ENCODE assay signal across 7 worm cellular contexts in genomic region chrIV:16167331-16167730, ce11.
TF ChIP-seq lines count a peak whose summit lies in the region.
"Not testable (repeated sequence)": the region's sequence is repeated elsewhere in the genome, so short reads cannot be mapped to it uniquely, and the experiment has no call there.

No protein-coding gene starts in this region.

TF ChIP-seq in whole organism, L1 larva, 84 proteins besides CTCF, POLR2A, EP300 and RAD21:
- TF ChIP-seq lsy-2 (tag; optimal IDR thresholded peaks at IDR 0.05; lab: Kevin White, UChicago) = peak in 1 of 2 experiments; percentile 12
- TF ChIP-seq efl-1 (optimal IDR thresholded peaks at IDR 0.05; lab: Kevin White, UChicago) = not testable (repeated sequence)
- TF ChIP-seq efl-1 (GFP tag; optimal IDR thresholded peaks at IDR 0.05 in 1 of 2; lab: Kevin White, UChicago) = peak in 1 of 2 experiments; percentile 29
- TF ChIP-seq ama-1 (optimal IDR thresholded peaks at IDR 0.05; lab: Kevin White, UChicago) = peak; percentile 50
- peak; percentile 41 for TF ChIP-seq nhr-90 (tag; optimal IDR thresholded peaks at IDR 0.05; lab: Kevin White, UChicago; ENCODE audit: poor library complexity)
- peak; percentile 13 for TF ChIP-seq lir-3 (tag; optimal IDR thresholded peaks at IDR 0.05; lab: Kevin White, UChicago; ENCODE audit: poor library complexity)
- TF ChIP-seq lin-35 (GFP tag; optimal IDR thresholded peaks at IDR 0.05; lab: Kevin White, UChicago) = peak in 1 of 2 experiments; percentile 29
- peak; percentile 44 for TF ChIP-seq elt-2 (tag; optimal IDR thresholded peaks at IDR 0.05; lab: Kevin White, UChicago)
- peak; percentile 32 for TF ChIP-seq nhr-47 (tag; optimal IDR thresholded peaks at IDR 0.05; lab: Kevin White, UChicago)

TF ChIP-seq in whole organism, L2 larva, 48 proteins besides CTCF, POLR2A, EP300 and RAD21:
- TF ChIP-seq ztf-4 (tag; optimal IDR thresholded peaks at IDR 0.05; lab: Kevin White, UChicago) (peak; percentile 9), sma-3 (GFP tag; optimal IDR thresholded peaks at IDR 0.05; lab: Kevin White, UChicago) (peak; percentile 16), gmeb-1 (tag; optimal IDR thresholded peaks at IDR 0.05; lab: Kevin White, UChicago) (peak; percentile 13), lsy-2 (tag; optimal IDR thresholded peaks at IDR 0.05; lab: Kevin White, UChicago) (peak in 1 of 2 experiments; percentile 17), nhr-21 (tag; optimal IDR thresholded peaks at IDR 0.05; lab: Kevin White, UChicago) (peak; percentile 57)

TF ChIP-seq in whole organism, L3 larva, 47 proteins besides CTCF, POLR2A, EP300 and RAD21:
- peak; percentile 56 for TF ChIP-seq lsy-12 (tag; optimal IDR thresholded peaks at IDR 0.05; lab: Kevin White, UChicago)
- peak; percentile 76 for TF ChIP-seq nhr-43 (tag; optimal IDR thresholded peaks at IDR 0.05; lab: Kevin White, UChicago; ENCODE audit: poor library complexity, severe bottlenecking)
- TF ChIP-seq snpc-4 (tag; optimal IDR thresholded peaks at IDR 0.05; lab: Kevin White, UChicago) = peak; percentile 17
- TF ChIP-seq pha-4 (tag; optimal IDR thresholded peaks at IDR 0.05; lab: Kevin White, UChicago) = peak; percentile 23
- peak; percentile 48 for TF ChIP-seq tbx-2 (tag; optimal IDR thresholded peaks at IDR 0.05; lab: Kevin White, UChicago)
- TF ChIP-seq elt-2 (tag; optimal IDR thresholded peaks at IDR 0.05; lab: Kevin White, UChicago) = peak; percentile 46

TF ChIP-seq in whole organism, L4 larva, 104 proteins besides CTCF, POLR2A, EP300 and RAD21 (continues in another document):
- TF ChIP-seq dve-1 (tag; optimal IDR thresholded peaks at IDR 0.05; lab: Kevin White, UChicago; ENCODE audit: insufficient read depth) = peak; percentile 55
- TF ChIP-seq lsy-2 (tag; optimal IDR thresholded peaks at IDR 0.05; lab: Kevin White, UChicago) = peak in 1 of 2 experiments; percentile 6
- peak; percentile 13 for TF ChIP-seq nhr-102 (tag; optimal IDR thresholded peaks at IDR 0.05; lab: Kevin White, UChicago)
- TF ChIP-seq php-3 (GFP tag; IDR thresholded peaks at IDR 0.05; lab: Robert Waterston, UW) = 0 out of 2 replicates have a peak, but pooled peaks have one; percentile 39
- TF ChIP-seq T26A8.4 (GFP tag; IDR thresholded peaks at IDR 0.05; lab: Robert Waterston, UW) = peak; percentile 41
- peak; percentile 5 for TF ChIP-seq hlh-11 (tag; optimal IDR thresholded peaks at IDR 0.05; lab: Kevin White, UChicago)
- TF ChIP-seq sdz-12 (GFP tag; optimal IDR thresholded peaks at IDR 0.05; lab: Kevin White, UChicago) = peak; percentile 16
- TF ChIP-seq hmg-1.1 (GFP tag; IDR thresholded peaks at IDR 0.05; lab: Robert Waterston, UW) = peak; percentile 14; the same call in 1 of the 2 replicates
- TF ChIP-seq mdt-29 (GFP tag; IDR thresholded peaks at IDR 0.05; lab: Robert Waterston, UW) = peak; percentile 44; the same call in 1 of the 2 replicates
- peak; percentile 62 for TF ChIP-seq duxl-1 (tag; optimal IDR thresholded peaks at IDR 0.05; lab: Kevin White, UChicago; ENCODE audit: poor library complexity)
- TF ChIP-seq snpc-1.2 (GFP tag; IDR thresholded peaks at IDR 0.05; lab: Robert Waterston, UW) = peak; percentile 90
- peak; percentile 72; the same call in 1 of the 2 replicates for TF ChIP-seq nhr-42 (GFP tag; IDR thresholded peaks at IDR 0.05; lab: Robert Waterston, UW)
- TF ChIP-seq F44E2.7 (GFP tag; IDR thresholded peaks at IDR 0.05; lab: Robert Waterston, UW) = 0 out of 2 replicates have a peak, but pooled peaks have one; percentile 38
- peak; percentile 69 for TF ChIP-seq mep-1 (tag; optimal IDR thresholded peaks at IDR 0.05; lab: Kevin White, UChicago)

TF ChIP-seq in whole organism, early embryonic, 17 proteins besides CTCF, POLR2A, EP300 and RAD21:
- TF ChIP-seq sea-1 (GFP tag; conservative IDR thresholded peaks at IDR 0.05; lab: Robert Waterston, UW) = 0 out of 2 replicates have a peak, but pooled peaks have one; percentile 27

TF ChIP-seq in whole organism, mixed stage, embryonic, 35 proteins besides CTCF, POLR2A, EP300 and RAD21:
- TF ChIP-seq zip-8 (tag; optimal IDR thresholded peaks at IDR 0.05; lab: Kevin White, UChicago) = peak; percentile 57

TF ChIP-seq in whole organism, young adult, 124 proteins besides CTCF, POLR2A, EP300 and RAD21:
- peak; percentile 14 for TF ChIP-seq ztf-26 (tag; optimal IDR thresholded peaks at IDR 0.05; lab: Kevin White, UChicago)
- TF ChIP-seq nfyb-1 (GFP tag; IDR thresholded peaks at IDR 0.05; lab: Robert Waterston, UW) = peak; percentile 68
- 0 out of 2 replicates have a peak, but pooled peaks have one; percentile 8 for TF ChIP-seq hmg-1.2 (GFP tag; IDR thresholded peaks at IDR 0.05; lab: Robert Waterston, UW)
- TF ChIP-seq attf-6 (GFP tag; IDR thresholded peaks at IDR 0.05; lab: Robert Waterston, UW) = peak; percentile 93
- TF ChIP-seq ztf-22 (GFP tag; optimal IDR thresholded peaks at IDR 0.05; lab: Kevin White, UChicago) = peak; percentile 12
- TF ChIP-seq repo-1 (tag; optimal IDR thresholded peaks at IDR 0.05; lab: Kevin White, UChicago) = peak; percentile 83
- TF ChIP-seq madf-3 (GFP tag; IDR thresholded peaks at IDR 0.05; lab: Robert Waterston, UW) = 0 out of 2 replicates have a peak, but pooled peaks have one; percentile 75
- peak; percentile 49; the same call in 1 of the 2 replicates for TF ChIP-seq pbrm-1 (GFP tag; IDR thresholded peaks at IDR 0.05; lab: Robert Waterston, UW)
- TF ChIP-seq egl-44 (GFP tag; IDR thresholded peaks at IDR 0.05; lab: Robert Waterston, UW) = 0 out of 2 replicates have a peak, but pooled peaks have one; percentile 8
- peak; percentile 43; the same call in 1 of the 2 replicates for TF ChIP-seq hsf-1 (GFP tag; IDR thresholded peaks at IDR 0.05; lab: Robert Waterston, UW)
- 0 out of 2 replicates have a peak, but pooled peaks have one; percentile 30 for TF ChIP-seq cebp-2 (GFP tag; IDR thresholded peaks at IDR 0.05; lab: Robert Waterston, UW)
- peak; percentile 21 for TF ChIP-seq nhr-90 (tag; optimal IDR thresholded peaks at IDR 0.05; lab: Kevin White, UChicago)
- TF ChIP-seq Y56A3A.18 (GFP tag; IDR thresholded peaks at IDR 0.05; lab: Robert Waterston, UW) = peak; percentile 79; the same call in 1 of the 2 replicates
- peak; percentile 36 for TF ChIP-seq atf-7 (tag; optimal IDR thresholded peaks at IDR 0.05; lab: Kevin White, UChicago)
- TF ChIP-seq snpc-4 (GFP tag; optimal IDR thresholded peaks at IDR 0.05; lab: Kevin White, UChicago) = peak; percentile 31
- TF ChIP-seq snpc-4 (tag; optimal IDR thresholded peaks at IDR 0.05; lab: Kevin White, UChicago) = peak in 3 of 4 experiments; percentile 57 to 84 (median 65)
- TF ChIP-seq ekl-4 (GFP tag; IDR thresholded peaks at IDR 0.05; lab: Robert Waterston, UW) = peak; percentile 66; the same call in 1 of the 2 replicates
- TF ChIP-seq Y53G8AR.9 (GFP tag; conservative IDR thresholded peaks at IDR 0.05; lab: Robert Waterston, UW) = peak; percentile 85
- peak; percentile 36 for TF ChIP-seq tbp1 (GFP tag; optimal IDR thresholded peaks at IDR 0.05; lab: Kevin White, UChicago)
- peak; percentile 9 for TF ChIP-seq gei-17 (GFP tag; optimal IDR thresholded peaks at IDR 0.05; lab: Kevin White, UChicago)
- TF ChIP-seq B0336.3 (GFP tag; IDR thresholded peaks at IDR 0.05; lab: Robert Waterston, UW) = peak; percentile 20; the same call in 1 of the 2 replicates
